Worm (Caenorhabditis elegans): Measurements from ENCODE around the gene dct-13.
"Not testable (repeated sequence)": the region's sequence is repeated elsewhere in the genome, so short reads cannot be mapped to it uniquely, and the experiment has no call there.

DNA sequence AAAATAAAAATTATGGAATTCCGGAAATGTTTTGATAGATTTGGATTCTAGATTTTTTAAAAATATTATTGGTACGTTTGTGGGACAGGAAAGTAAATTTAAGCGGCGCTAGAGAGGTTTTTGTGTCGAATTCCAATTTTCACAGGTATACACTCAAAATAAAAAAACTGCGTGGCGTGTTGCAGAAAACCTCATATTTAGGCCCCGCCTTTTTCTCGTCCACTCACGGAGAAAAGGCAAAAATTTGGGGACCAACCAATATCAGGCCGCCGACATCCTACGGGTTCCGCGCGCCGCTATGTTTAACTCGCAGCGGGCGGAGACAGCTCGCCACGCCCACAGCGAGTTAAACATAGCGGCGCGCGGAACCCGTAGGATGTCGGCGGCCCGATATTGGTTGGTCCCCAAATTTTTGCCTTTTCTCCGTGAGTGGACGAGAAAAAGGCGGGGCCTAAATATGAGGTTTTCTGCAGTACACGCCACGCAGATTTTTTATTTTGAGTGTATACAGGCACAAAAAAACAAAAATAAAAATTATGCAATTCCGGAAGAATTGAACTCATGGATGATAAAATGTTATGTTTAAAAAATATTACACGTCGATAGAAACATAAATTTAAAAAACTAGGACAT, 33.7 kb upstream of the dct-13 start:
- not testable (repeated sequence) for TF ChIP-seq nhr-90 (tag; optimal IDR thresholded peaks at IDR 0.05); B0336.3 (GFP tag; IDR thresholded peaks at IDR 0.05)
